Worm (Caenorhabditis elegans) whole organism, young adult: Measurements from ENCODE around the gene F14D12.1.

ENCODE experiments used
- C17E4.6 ChIP-seq: fragments of 200-800 bp; sonication (Bioruptor generic); IDR thresholded peaks from 2 replicates; pipeline ENCODE4 v1.3.6; 2022; ENCODE audit warnings: missing genetic modification reagents, missing genetic modification characterization, missing compliant biosample characterization
- F37B4.10 ChIP-seq: fragments of 200-800 bp; sonication (Bioruptor generic); IDR thresholded peaks from 2 replicates; pipeline ENCODE4 v1.3.6; 2022; ENCODE audit warnings: missing genetic modification characterization, missing compliant biosample characterization
- K11D2.4 ChIP-seq: fragments of 200-800 bp; sonication (Bioruptor generic); IDR thresholded peaks from 2 replicates; pipeline ENCODE4 v1.3.6; 2022; ENCODE audit warnings: missing genetic modification reagents, missing genetic modification characterization, missing compliant biosample characterization
- K12H6.12 ChIP-seq: fragments of 200-800 bp; sonication (Bioruptor generic); optimal IDR thresholded peaks from 2 replicates; lab custom pipeline; 2018; ENCODE audit warnings: mild to moderate bottlenecking, missing genetic modification characterization, missing compliant biosample characterization
- Y56A3A.18 ChIP-seq: fragments of 200-800 bp; sonication (Bioruptor generic); IDR thresholded peaks from 2 replicates; pipeline ENCODE4 v1.3.6; 2022; ENCODE audit warnings: missing genetic modification reagents, missing genetic modification characterization, missing compliant biosample characterization
- attf-5 ChIP-seq: fragments of 200-800 bp; sonication (Bioruptor generic); optimal IDR thresholded peaks from 2 replicates; lab custom pipeline; 2018; ENCODE audit warnings: mild to moderate bottlenecking, missing genetic modification characterization, missing compliant biosample characterization
- dox-1 ChIP-seq: fragments of 200-800 bp; sonication (Bioruptor generic); IDR thresholded peaks from 2 replicates; pipeline ENCODE4 v1.3.6; 2022; ENCODE audit warnings: missing genetic modification reagents, missing genetic modification characterization, missing compliant biosample characterization
- egl-44 ChIP-seq: fragments of 200-800 bp; sonication (Bioruptor generic); IDR thresholded peaks from 2 replicates; pipeline ENCODE4 v1.3.6; 2022; ENCODE audit warnings: missing genetic modification reagents, missing genetic modification characterization, missing compliant biosample characterization
- ets-4 ChIP-seq: fragments of 200-800 bp; sonication (Bioruptor generic); optimal IDR thresholded peaks from 2 replicates; lab custom pipeline; 2018; ENCODE audit warnings: mild to moderate bottlenecking, missing genetic modification characterization, missing compliant biosample characterization
- hlh-26 ChIP-seq: fragments of 200-800 bp; sonication (Bioruptor generic); conservative IDR thresholded peaks from 2 replicates; pipeline ENCODE4 v1.3.6; 2022; ENCODE audit warnings: missing genetic modification reagents, missing genetic modification characterization, missing compliant biosample characterization
- let-526 ChIP-seq: fragments of 200-800 bp; sonication (Bioruptor generic); IDR thresholded peaks from 2 replicates; pipeline ENCODE4 v1.3.6; 2022; ENCODE audit warnings: missing genetic modification reagents, missing genetic modification characterization, missing compliant biosample characterization
- lin-54 ChIP-seq: fragments of 200-800 bp; sonication (Bioruptor generic); optimal IDR thresholded peaks from 2 replicates; lab custom pipeline; 2018; ENCODE audit warnings: mild to moderate bottlenecking, missing genetic modification characterization, missing compliant biosample characterization
- lsy-27 ChIP-seq: sonication (generic microtip); optimal IDR thresholded peaks from 2 replicates; lab custom pipeline; 2017; ENCODE audit warnings: missing genetic modification characterization, mild to moderate bottlenecking, missing compliant biosample characterization, antibody characterized with exemption, missing genotype, borderline replicate concordance; ENCODE audit not compliant: insufficient read depth
- mxl-1 ChIP-seq: sonication (generic microtip); optimal IDR thresholded peaks from 2 replicates; lab custom pipeline; 2016; ENCODE audit warnings: missing genetic modification characterization, missing compliant biosample characterization
- nfyb-1 ChIP-seq: fragments of 200-800 bp; sonication (Bioruptor generic); IDR thresholded peaks from 2 replicates; pipeline ENCODE4 v1.3.6; 2022; ENCODE audit warnings: missing genetic modification reagents, missing genetic modification characterization, missing compliant biosample characterization
- nhr-90 ChIP-seq: sonication (generic microtip); optimal IDR thresholded peaks from 2 replicates; lab custom pipeline; 2016; ENCODE audit warnings: missing genotype, mild to moderate bottlenecking, missing genetic modification characterization, missing compliant biosample characterization
- snpc-3.4 ChIP-seq: sonication (generic microtip); optimal IDR thresholded peaks from 2 replicates; lab custom pipeline; 2017; ENCODE audit warnings: missing genetic modification characterization, mild to moderate bottlenecking, missing compliant biosample characterization, antibody characterized with exemption, moderate library complexity, missing genotype, missing genetic modification reagents
- snpc-4 ChIP-seq, 5 experiments: fragments of 150-350 bp in 1 of 5; sonication (generic microtip) in 4 of 5; optimal IDR thresholded peaks; 2 replicates each; lab custom pipeline; 2014 to 2018; ENCODE audit warnings: missing genetic modification characterization in 5 of 5, missing biosample characterization in 3 of 5, antibody characterized with exemption in 2 of 5, mild to moderate bottlenecking in 2 of 5, missing compliant biosample characterization in 2 of 5, missing genotype in 2 of 5, moderate library complexity in 2 of 5, missing genetic modification reagents in 1 of 5
- tbp1 ChIP-seq: fragments of 200-800 bp; sonication (Bioruptor generic); optimal IDR thresholded peaks from 2 replicates; lab custom pipeline; 2018; ENCODE audit warnings: mild to moderate bottlenecking, missing genetic modification characterization, missing compliant biosample characterization
- tbx-9 ChIP-seq: sonication (generic microtip); optimal IDR thresholded peaks from 2 replicates; lab custom pipeline; 2016; ENCODE audit warnings: borderline replicate concordance, missing genetic modification characterization, inconsistent platforms, missing compliant biosample characterization
- unc-130 ChIP-seq: sonication (generic microtip); optimal IDR thresholded peaks from 2 replicates; lab custom pipeline; 2016; ENCODE audit warnings: missing genetic modification reagents, missing genetic modification characterization, missing compliant biosample characterization
- xnd-1 ChIP-seq: sonication (generic microtip); optimal IDR thresholded peaks from 2 replicates; lab custom pipeline; 2016; ENCODE audit warnings: missing genotype, missing genetic modification reagents, missing genetic modification characterization, missing compliant biosample characterization
- ztf-18 ChIP-seq: sonication (generic microtip); optimal IDR thresholded peaks from 2 replicates; lab custom pipeline; 2016; ENCODE audit warnings: missing genotype, mild to moderate bottlenecking, missing genetic modification characterization, missing compliant biosample characterization
- ztf-28 ChIP-seq: fragments of 200-800 bp; sonication (Bioruptor generic); IDR thresholded peaks from 2 replicates; pipeline ENCODE4 v1.3.6; 2022; ENCODE audit warnings: missing genetic modification reagents, missing genetic modification characterization, missing compliant biosample characterization

F14D12.1 gene

ce11 chrX:5653813-5654212 lies 50.2 kb downstream of the F14D12.1 start, which contains the start of gene T22B7.7 (continued):
- TF ChIP-seq egl-44 (GFP tag; lab: Robert Waterston, UW) = 0 out of 2 replicates have a peak, but pooled peaks have one; percentile 30
- TF ChIP-seq K11D2.4 = peak; percentile 47; the same call in 1 of the 2 replicates
- TF ChIP-seq ztf-18 (tag; lab: Kevin White, UChicago) = no peak
- TF ChIP-seq ets-4 (GFP tag; lab: Kevin White, UChicago) = no peak
- TF ChIP-seq ztf-28 = no peak
- no peak for TF ChIP-seq xnd-1 (tag; lab: Kevin White, UChicago)
- no peak for TF ChIP-seq tbx-9
- no peak for TF ChIP-seq lsy-27 (tag; lab: Kevin White, UChicago)
- no peak for TF ChIP-seq F37B4.10 (GFP tag; lab: Robert Waterston, UW)
- no peak for TF ChIP-seq tbp1 (GFP tag; lab: Kevin White, UChicago)
- peak; percentile 53 for TF ChIP-seq K12H6.12 (tag; lab: Kevin White, UChicago)
- TF ChIP-seq unc-130 (GFP tag; lab: Kevin White, UChicago) = no peak
- no peak for TF ChIP-seq let-526 (GFP tag; lab: Robert Waterston, UW)
- TF ChIP-seq nhr-90 (tag; lab: Kevin White, UChicago) = no peak
- TF ChIP-seq hlh-26 (GFP tag; lab: Robert Waterston, UW) = no peak
- no peak for TF ChIP-seq C17E4.6 (GFP tag; lab: Robert Waterston, UW)
- peak; percentile 48; the same call in 1 of the 2 replicates for TF ChIP-seq dox-1 (GFP tag; lab: Robert Waterston, UW)
- no peak for TF ChIP-seq attf-5 (GFP tag; lab: Kevin White, UChicago)
- TF ChIP-seq, all 124 proteins: peak for 11

DNA sequence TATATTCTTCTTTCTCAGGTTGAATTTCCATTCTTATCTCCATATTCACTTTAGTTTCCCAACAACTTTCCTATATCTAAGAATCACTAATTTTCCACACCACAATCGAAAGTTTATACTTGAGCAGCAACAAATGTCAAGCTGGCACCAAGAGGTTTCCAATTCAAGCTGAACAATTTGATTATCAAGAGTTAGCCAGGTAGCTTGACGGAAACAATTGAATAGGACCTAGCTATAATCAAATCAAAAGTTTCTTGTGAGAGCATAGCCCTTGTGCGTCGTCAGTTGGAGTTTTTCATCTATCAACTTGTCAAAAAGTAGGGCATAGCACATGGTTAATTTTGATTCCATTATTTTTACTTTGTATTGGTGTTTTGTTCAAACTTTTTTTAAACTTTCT lies 52.0 kb downstream of the F14D12.1 start:
- no peak for TF ChIP-seq snpc-3.4 (tag; lab: Kevin White, UChicago)
- TF ChIP-seq lin-54 (GFP tag; lab: Kevin White, UChicago) = no peak
- TF ChIP-seq mxl-1 = no peak
- TF ChIP-seq snpc-4 (GFP tag; optimal IDR thresholded peaks at IDR 0.05; lab: Kevin White, UChicago) = no peak
- no peak for TF ChIP-seq snpc-4 (tag; optimal IDR thresholded peaks at IDR 0.05; lab: Kevin White, UChicago)
- no peak for TF ChIP-seq nfyb-1 (GFP tag; lab: Robert Waterston, UW)
- no peak for TF ChIP-seq Y56A3A.18 (GFP tag; lab: Robert Waterston, UW)
- TF ChIP-seq, all 124 proteins: peak for 0
